Worm (Caenorhabditis elegans): ENCODE data around the gene daf-19.
A peak's percentile ranks its signal among the peaks of the same experiment; 100 is the strongest.

Gene daf-19

ce11 chrII:10127389-10127788 is 41.8 kb downstream of the daf-19 start, which contains the start of gene F27E5.8:
F27E5.8 (minus strand) TSS chrII:10127489.
- TF ChIP-seq nhr-179 (tag; optimal IDR thresholded peaks at IDR 0.05) (no peak), bed-1 (GFP tag; IDR thresholded peaks at IDR 0.05) (no peak), ztf-6 (GFP tag; IDR thresholded peaks at IDR 0.05) (no peak), C06A6.2 (GFP tag; conservative IDR thresholded peaks at IDR 0.05) (no peak), lin-26 (GFP tag; IDR thresholded peaks at IDR 0.05) (no peak), tbp1 (GFP tag; optimal IDR thresholded peaks at IDR 0.05) (no peak), repo-1 (tag; optimal IDR thresholded peaks at IDR 0.05) (no peak), cebp-1 (GFP tag; IDR thresholded peaks at IDR 0.05) (no peak), cebp-1 (tag; optimal IDR thresholded peaks at IDR 0.05) (no peak), rec-8 (tag; optimal IDR thresholded peaks at IDR 0.05) (no peak), ccch-3 (GFP tag; optimal IDR thresholded peaks at IDR 0.05) (no peak)

ce11 chrII:10122465-10122864 is 46.7 kb downstream of the daf-19 start, which contains the start of gene F27E5.7:
F27E5.7 (plus strand) TSS chrII:10122765.
- TF ChIP-seq let-526 (GFP tag; IDR thresholded peaks at IDR 0.05): no peak
- no peak for TF ChIP-seq akir-1 (GFP tag; optimal IDR thresholded peaks at IDR 0.05)
- TF ChIP-seq dpl-1 (GFP tag; optimal IDR thresholded peaks at IDR 0.05): no peak
- no peak for TF ChIP-seq hlh-12 (tag; optimal IDR thresholded peaks at IDR 0.05)
- TF ChIP-seq tbp1 (GFP tag; optimal IDR thresholded peaks at IDR 0.05): no peak
- TF ChIP-seq ZK185.1 (tag; optimal IDR thresholded peaks at IDR 0.05; ENCODE audit: poor library complexity, severe bottlenecking): no peak
- TF ChIP-seq tlf-1 (GFP tag; optimal IDR thresholded peaks at IDR 0.05): no peak
- no peak for TF ChIP-seq F52B5.7 (tag; optimal IDR thresholded peaks at IDR 0.05)
- TF ChIP-seq C17E4.6 (GFP tag; IDR thresholded peaks at IDR 0.05): no peak
- TF ChIP-seq ceh-27 (GFP tag; optimal IDR thresholded peaks at IDR 0.05): no peak
- no peak for TF ChIP-seq tbx-9 (tag; optimal IDR thresholded peaks at IDR 0.05; ENCODE audit: borderline replicate concordance)
- TF ChIP-seq ztf-6 (GFP tag; IDR thresholded peaks at IDR 0.05): no peak
- TF ChIP-seq nfya-2 (GFP tag; IDR thresholded peaks at IDR 0.05): no peak
- no peak for TF ChIP-seq nfyb-1 (GFP tag; IDR thresholded peaks at IDR 0.05)

ce11 chrII:10121725-10122124 is 47.4 kb downstream of the daf-19 start, which contains the start of gene lov-1:
lov-1 (minus strand) TSS chrII:10121825.
- TF ChIP-seq egrh-3 (GFP tag; IDR thresholded peaks at IDR 0.05) (no peak), let-526 (GFP tag; IDR thresholded peaks at IDR 0.05) (no peak), madf-3 (GFP tag; IDR thresholded peaks at IDR 0.05) (no peak), mes-4 (tag; optimal IDR thresholded peaks at IDR 0.05) (no peak), egl-18 (GFP tag; IDR thresholded peaks at IDR 0.05) (no peak), cebp-1 (GFP tag; IDR thresholded peaks at IDR 0.05) (no peak), cebp-1 (tag; optimal IDR thresholded peaks at IDR 0.05) (no peak), ceh-100 (GFP tag; IDR thresholded peaks at IDR 0.05) (no peak), rcor-1 (GFP tag; IDR thresholded peaks at IDR 0.05) (no peak), tbp1 (GFP tag; optimal IDR thresholded peaks at IDR 0.05) (no peak), unc-62 (GFP tag; optimal IDR thresholded peaks at IDR 0.05) (no peak), Y56A3A.18 (GFP tag; IDR thresholded peaks at IDR 0.05) (no peak)

ce11 chrII:10116690-10117089 is 52.5 kb downstream of the daf-19 start:
- TF ChIP-seq zfh-2 (GFP tag; conservative IDR thresholded peaks at IDR 0.05) (peak; percentile 53; the same call in 1 of the 2 replicates), lsy-27 (tag; optimal IDR thresholded peaks at IDR 0.05; ENCODE audit: borderline replicate concordance, insufficient read depth) (no peak), Y53G8AR.9 (GFP tag; conservative IDR thresholded peaks at IDR 0.05) (no peak)

Data from whole organism, young adult.